Worm (Caenorhabditis elegans): ENCODE results near the gene col-115.
A peak's percentile ranks its signal among the peaks of the same experiment; 100 is the strongest.

The col-115 gene

ce11 chrIV:8015726-8016312 is 27.3 kb downstream of the col-115 start, which contains the start of gene C26B2.7:
TSS of gene C26B2.7 (plus strand) at chrIV:8016274.
- TF ChIP-seq ceh-14 (tag; optimal IDR thresholded peaks at IDR 0.05): peak; percentile 96
- peak; percentile 64 for TF ChIP-seq hlh-6 (tag; optimal IDR thresholded peaks at IDR 0.05)
- peak; percentile 93 for TF ChIP-seq mec-3 (tag; optimal IDR thresholded peaks at IDR 0.05; ENCODE audit: borderline replicate concordance)
- TF ChIP-seq F13H6.1 (tag; optimal IDR thresholded peaks at IDR 0.05): peak; percentile 90
- TF ChIP-seq ceh-34 (tag; optimal IDR thresholded peaks at IDR 0.05): peak; percentile 74
- TF ChIP-seq syd-9 (tag; optimal IDR thresholded peaks at IDR 0.05): peak; percentile 40
- peak; percentile 88 for TF ChIP-seq hlh-8 (tag; optimal IDR thresholded peaks at IDR 0.05)
- TF ChIP-seq ets-4 (tag; optimal IDR thresholded peaks at IDR 0.05): peak; percentile 87
- TF ChIP-seq ahr-1 (tag; optimal IDR thresholded peaks at IDR 0.05): peak; percentile 43
- TF ChIP-seq fax-1 (tag; optimal IDR thresholded peaks at IDR 0.05): peak; percentile 86
- TF ChIP-seq ceh-31 (tag; optimal IDR thresholded peaks at IDR 0.05): peak; percentile 98
- TF ChIP-seq ztf-16 (tag; optimal IDR thresholded peaks at IDR 0.05): peak; percentile 20
- TF ChIP-seq elt-2 (tag; optimal IDR thresholded peaks at IDR 0.05): peak; percentile 56
- TF ChIP-seq sox-2 (GFP tag; IDR thresholded peaks at IDR 0.05): 0 out of 2 replicates have a peak, but pooled peaks have one; percentile 11
- TF ChIP-seq pqm-1 (tag; optimal IDR thresholded peaks at IDR 0.05): peak; percentile 66
- TF ChIP-seq lim-6 (tag; optimal IDR thresholded peaks at IDR 0.05): peak; percentile 90
- peak; percentile 85 for TF ChIP-seq rnt-1 (tag; optimal IDR thresholded peaks at IDR 0.05)
- peak; percentile 95 for TF ChIP-seq tbx-2 (tag; optimal IDR thresholded peaks at IDR 0.05)
- peak; percentile 58 for TF ChIP-seq ceh-18 (tag; optimal IDR thresholded peaks at IDR 0.05)
- peak; percentile 91 for TF ChIP-seq C08G9.2 (tag; optimal IDR thresholded peaks at IDR 0.05)
- TF ChIP-seq unc-86 (tag; optimal IDR thresholded peaks at IDR 0.05): peak; percentile 30
- TF ChIP-seq pag-3 (tag; optimal IDR thresholded peaks at IDR 0.05; ENCODE audit: borderline replicate concordance): peak; percentile 82
- TF ChIP-seq dmd-4 (tag; optimal IDR thresholded peaks at IDR 0.05; ENCODE audit: borderline replicate concordance): peak; percentile 76
- TF ChIP-seq madf-2 (tag; optimal IDR thresholded peaks at IDR 0.05): peak; percentile 4
- TF ChIP-seq pha-2 (tag; optimal IDR thresholded peaks at IDR 0.05): peak; percentile 6
- peak; percentile 92 for TF ChIP-seq ref-2 (tag; optimal IDR thresholded peaks at IDR 0.05)
- TF ChIP-seq unc-3 (GFP tag; conservative IDR thresholded peaks at IDR 0.05): peak; percentile 67
- peak; percentile 3 for TF ChIP-seq unc-3 (tag; optimal IDR thresholded peaks at IDR 0.05)
- TF ChIP-seq hlh-13 (GFP tag; optimal IDR thresholded peaks at IDR 0.05): peak; percentile 31
- peak; percentile 84 for TF ChIP-seq ceh-2 (tag; optimal IDR thresholded peaks at IDR 0.05)
- peak; percentile 70 for TF ChIP-seq ceh-19 (GFP tag; optimal IDR thresholded peaks at IDR 0.05)
- TF ChIP-seq sdc-2 (tag; optimal IDR thresholded peaks at IDR 0.05): peak; percentile 31
- TF ChIP-seq ceh-45 (GFP tag; IDR thresholded peaks at IDR 0.05): peak; percentile 59; the same call in 1 of the 2 replicates
- TF ChIP-seq unc-42 (tag; optimal IDR thresholded peaks at IDR 0.05): peak; percentile 81
- TF ChIP-seq zip-5 (tag; optimal IDR thresholded peaks at IDR 0.05): peak; percentile 76
- TF ChIP-seq tbx-7 (tag; optimal IDR thresholded peaks at IDR 0.05): peak; percentile 80

ce11 chrIV:8016694-8017093 is 28.2 kb downstream of the col-115 start, which contains the start of gene elpc-4:
TSS of gene elpc-4 (plus strand) at chrIV:8016994.
- TF ChIP-seq pha-2 (tag; optimal IDR thresholded peaks at IDR 0.05) (no peak), ceh-24 (tag; optimal IDR thresholded peaks at IDR 0.05) (no peak), dmd-4 (tag; optimal IDR thresholded peaks at IDR 0.05; ENCODE audit: borderline replicate concordance) (no peak), ama-1 (optimal IDR thresholded peaks at IDR 0.05) (no peak), sox-2 (GFP tag; IDR thresholded peaks at IDR 0.05) (no peak), eyg-1 (tag; optimal IDR thresholded peaks at IDR 0.05) (no peak), pag-3 (tag; optimal IDR thresholded peaks at IDR 0.05; ENCODE audit: borderline replicate concordance) (no peak), ceh-34 (tag; optimal IDR thresholded peaks at IDR 0.05) (no peak), nfya-1 (tag; optimal IDR thresholded peaks at IDR 0.05) (no peak), tbx-2 (tag; optimal IDR thresholded peaks at IDR 0.05) (no peak), unc-42 (tag; optimal IDR thresholded peaks at IDR 0.05) (no peak), ceh-19 (GFP tag; optimal IDR thresholded peaks at IDR 0.05) (no peak), nhr-232 (tag; optimal IDR thresholded peaks at IDR 0.05) (no peak), elt-4 (tag; optimal IDR thresholded peaks at IDR 0.05) (no peak), unc-86 (tag; optimal IDR thresholded peaks at IDR 0.05) (no peak)

All from whole organism, late embryonic.